Fruit fly (Drosophila melanogaster) ovary, adult (tissue): ENCODE data around the gene CG8326.

ENCODE experiments used
- CG17801 ChIP-seq: fragments of 200-800 bp; optimal IDR thresholded peaks from 2 replicates; lab custom pipeline; 2019; ENCODE audit warnings: missing biosample characterization, mild to moderate bottlenecking, missing genetic modification characterization, moderate library complexity; ENCODE audit not compliant: partially characterized antibody

CG8326 gene

dm6 chrX:17629317-17629716 lies at the start of gene CG8326:
CG8326 (minus strand) TSS chrX:17629492.
- TF ChIP-seq CG17801, result no peak

- no peak for TF ChIP-seq CG17801
Measured at dm6 chrX:17677953-17678668, 48.8 kb upstream of the CG8326 start.

dm6 chrX:17671788-17672187 lies 42.5 kb upstream of the CG8326 start, which contains the start of gene CG12990:
CG12990 (minus strand) TSS chrX:17671888.
- no peak for TF ChIP-seq CG17801

- no peak for TF ChIP-seq CG17801
Measured at dm6 chrX:17659119-17659452, 29.8 kb upstream of the CG8326 start.

- peak; percentile 12 for TF ChIP-seq CG17801
Measured at dm6 chrX:17658207-17659118, 29.2 kb upstream of the CG8326 start.

dm6 chrX:17657716-17658115 lies 28.4 kb upstream of the CG8326 start:
- TF ChIP-seq CG17801, result no peak

- TF ChIP-seq CG17801, result peak; percentile 19
Measured at dm6 chrX:17657050-17657696, 27.9 kb upstream of the CG8326 start, which contains the start of gene beta-Spec. beta-Spec (plus strand) TSS chrX:17657372.

- no peak for TF ChIP-seq CG17801
Measured at dm6 chrX:17656501-17656900, 27.2 kb upstream of the CG8326 start, which contains the start of gene IntS2. IntS2 (minus strand) TSS chrX:17656818.

- peak; percentile 62 for TF ChIP-seq CG17801
Measured at dm6 chrX:17651998-17652738, 22.9 kb upstream of the CG8326 start, which contains the start of gene RhoGAPp190. RhoGAPp190 (minus strand) TSS chrX:17652562.

- no peak for TF ChIP-seq CG17801
Measured at dm6 chrX:17651216-17651997, 22.1 kb upstream of the CG8326 start.

dm6 chrX:17640837-17641236 lies 11.5 kb upstream of the CG8326 start:
- TF ChIP-seq CG17801, result no peak

- TF ChIP-seq CG17801, result peak; percentile 66
Measured at dm6 chrX:17636001-17636400, 6.7 kb upstream of the CG8326 start, which contains the start of the genes CG8289 and CG5800. CG8289 (minus strand) TSS chrX:17636044. CG5800 (plus strand) TSS chrX:17636281.

dm6 chrX:17631996-17632612 lies 2.8 kb upstream of the CG8326 start, which contains the start of the genes corolla and ND-24:
corolla (minus strand) TSS chrX:17632047.
ND-24 (plus strand) TSS chrX:17632089.
- peak; percentile 87 for TF ChIP-seq CG17801
